Worm (Caenorhabditis elegans) whole organism, L2 larva: Measurements from ENCODE around the gene cpt-3.

Experiments
- C34F6.9 ChIP-seq: fragments of 150-350 bp; optimal IDR thresholded peaks from 2 replicates; lab custom pipeline; 2014; ENCODE audit warnings: missing biosample characterization, missing genetic modification characterization
- ZK546.5 ChIP-seq: sonication (generic microtip); optimal IDR thresholded peaks from 2 replicates; lab custom pipeline; 2017; ENCODE audit warnings: missing biosample characterization, missing genetic modification characterization
- dmd-4 ChIP-seq: sonication (generic microtip); optimal IDR thresholded peaks from 2 replicates; lab custom pipeline; 2017; ENCODE audit warnings: missing biosample characterization, missing genetic modification characterization
- mdl-1 ChIP-seq, 2 experiments: fragments of 150-350 bp in 1 of 2; sonication (generic microtip) in 1 of 2; optimal IDR thresholded peaks; 2 replicates each; lab custom pipeline; 2017; ENCODE audit warnings: missing biosample characterization in 2 of 2, missing genetic modification characterization in 2 of 2
- nhr-10 ChIP-seq: sonication (generic microtip); optimal IDR thresholded peaks from 2 replicates; lab custom pipeline; 2017; ENCODE audit warnings: missing biosample characterization, missing genetic modification characterization
- nhr-21 ChIP-seq: fragments of 150-350 bp; optimal IDR thresholded peaks from 2 replicates; lab custom pipeline; 2014; ENCODE audit warnings: missing biosample characterization, missing genetic modification characterization
- nhr-237 ChIP-seq: fragments of 150-350 bp; optimal IDR thresholded peaks from 2 replicates; lab custom pipeline; 2014; ENCODE audit warnings: missing biosample characterization, missing genetic modification characterization
- nhr-6 ChIP-seq: fragments of 150-350 bp; optimal IDR thresholded peaks from 2 replicates; lab custom pipeline; 2014; ENCODE audit warnings: missing biosample characterization, missing genetic modification characterization
- sma-3 ChIP-seq: sonication (generic microtip); optimal IDR thresholded peaks from 2 replicates; lab custom pipeline; 2016; ENCODE audit warnings: missing genetic modification reagents, missing genetic modification characterization, missing compliant biosample characterization
- snpc-4 ChIP-seq: fragments of 150-350 bp; optimal IDR thresholded peaks from 2 replicates; lab custom pipeline; 2014; ENCODE audit warnings: missing biosample characterization, missing genetic modification characterization
- unc-62 ChIP-seq: fragments of 150-350 bp; optimal IDR thresholded peaks from 2 replicates; lab custom pipeline; 2014; ENCODE audit warnings: missing biosample characterization, missing genetic modification reagents, missing genetic modification characterization
- zag-1 ChIP-seq: fragments of 150-350 bp; optimal IDR thresholded peaks from 2 replicates; lab custom pipeline; 2014; ENCODE audit warnings: missing biosample characterization, missing genetic modification characterization

DNA sequence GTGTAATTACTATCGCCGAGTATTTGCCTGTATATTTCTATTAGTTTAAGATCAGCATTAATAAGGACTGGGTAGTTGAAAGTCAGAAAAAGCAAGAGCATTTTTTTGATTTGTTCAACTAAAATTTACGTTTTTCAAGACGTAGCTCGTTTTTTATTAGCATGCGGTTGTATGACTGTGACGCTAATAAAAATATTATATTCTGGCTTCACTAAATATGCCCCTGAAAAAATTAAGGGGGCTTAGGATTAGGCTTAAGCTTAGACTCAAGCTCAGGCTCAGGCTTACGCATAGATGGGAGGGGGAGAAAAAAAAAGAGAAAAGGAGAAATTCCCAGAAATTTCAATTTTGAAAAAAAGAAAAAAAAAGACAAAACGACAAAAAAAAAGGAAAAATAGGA lies 25.0 kb upstream of the cpt-3 start, which contains the start of gene Y39A3A.2:
- TF ChIP-seq nhr-10 (tag; lab: Kevin White, UChicago) (no peak), sma-3 (GFP tag; lab: Kevin White, UChicago) (no peak), unc-62 (GFP tag; lab: Kevin White, UChicago) (no peak), nhr-21 (no peak), nhr-237 (tag; lab: Kevin White, UChicago) (no peak), ZK546.5 (tag; lab: Kevin White, UChicago) (no peak), mdl-1 (tag; optimal IDR thresholded peaks at IDR 0.05; lab: Kevin White, UChicago) (no peak), C34F6.9 (tag; lab: Kevin White, UChicago) (no peak), dmd-4 (tag; lab: Kevin White, UChicago) (no peak), zag-1 (tag; lab: Kevin White, UChicago) (no peak), snpc-4 (tag; lab: Kevin White, UChicago) (no peak), nhr-6 (tag; lab: Kevin White, UChicago) (no peak)
